Worm (Caenorhabditis elegans): ENCODE results near the gene sqv-4.

Gene sqv-4

ce11 chrV:10687601-10688000 is 26.3 kb upstream of the sqv-4 start, which contains the start of gene F29F11.20:
Gene F29F11.20, plus strand, starts transcription at chrV:10687901.
- TF ChIP-seq unc-42 (tag; optimal IDR thresholded peaks at IDR 0.05) = no peak
- TF ChIP-seq ref-2 (tag; optimal IDR thresholded peaks at IDR 0.05) = no peak
- TF ChIP-seq ceh-6 (GFP tag; optimal IDR thresholded peaks at IDR 0.05) = no peak
- no peak for TF ChIP-seq hlh-6 (tag; optimal IDR thresholded peaks at IDR 0.05)
- no peak for TF ChIP-seq F13H6.1 (tag; optimal IDR thresholded peaks at IDR 0.05)

DNA sequence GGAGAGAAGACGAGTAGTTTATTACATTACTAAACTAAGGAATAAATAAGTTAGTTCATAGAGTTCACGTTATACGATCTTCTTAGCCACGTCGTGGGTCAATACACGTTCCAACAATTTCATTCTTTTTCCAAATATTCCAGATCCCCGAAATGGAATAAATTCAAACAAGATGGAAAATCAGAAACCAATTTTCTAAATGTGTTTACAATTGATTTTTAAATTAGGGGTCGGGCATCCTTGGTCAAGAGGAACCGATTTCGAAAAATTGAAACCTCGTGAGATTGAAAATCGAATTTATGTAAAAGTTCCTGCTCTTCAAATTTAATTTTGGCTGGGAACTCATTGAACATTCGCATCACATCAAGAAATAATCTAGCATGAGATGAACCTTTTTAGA is 23.5 kb upstream of the sqv-4 start:
- no peak for TF ChIP-seq T23F11.4 (GFP tag; optimal IDR thresholded peaks at IDR 0.05)
- no peak for TF ChIP-seq K09A11.1 (tag; optimal IDR thresholded peaks at IDR 0.05; ENCODE audit: insufficient read depth)
- TF ChIP-seq gmeb-2 (tag; optimal IDR thresholded peaks at IDR 0.05) = no peak
- no peak for TF ChIP-seq sox-2 (GFP tag; IDR thresholded peaks at IDR 0.05)
- TF ChIP-seq ceh-19 (GFP tag; optimal IDR thresholded peaks at IDR 0.05) = no peak
- TF ChIP-seq hlh-8 (tag; optimal IDR thresholded peaks at IDR 0.05) = no peak
- TF ChIP-seq C08G9.2 (tag; optimal IDR thresholded peaks at IDR 0.05) = no peak
- TF ChIP-seq sdc-2 (tag; optimal IDR thresholded peaks at IDR 0.05) = no peak
- TF ChIP-seq pat-9 (tag; optimal IDR thresholded peaks at IDR 0.05) = no peak
- no peak for TF ChIP-seq K02D7.2 (tag; optimal IDR thresholded peaks at IDR 0.05)
- TF ChIP-seq Y22D7AL.16 (tag; optimal IDR thresholded peaks at IDR 0.05) = no peak
- no peak for TF ChIP-seq nhr-11 (tag; optimal IDR thresholded peaks at IDR 0.05)
- TF ChIP-seq ceh-18 (tag; optimal IDR thresholded peaks at IDR 0.05) = no peak
- no peak for TF ChIP-seq lin-11 (tag; optimal IDR thresholded peaks at IDR 0.05)
- no peak for TF ChIP-seq elt-2 (tag; optimal IDR thresholded peaks at IDR 0.05)
- no peak for TF ChIP-seq syd-9 (tag; optimal IDR thresholded peaks at IDR 0.05)

- TF ChIP-seq K02D7.2 (tag; optimal IDR thresholded peaks at IDR 0.05) = no peak
- TF ChIP-seq tbx-7 (tag; optimal IDR thresholded peaks at IDR 0.05) = no peak
- no peak for TF ChIP-seq ceh-2 (tag; optimal IDR thresholded peaks at IDR 0.05)
- no peak for TF ChIP-seq ceh-14 (tag; optimal IDR thresholded peaks at IDR 0.05)
- TF ChIP-seq hlh-30 (tag; optimal IDR thresholded peaks at IDR 0.05; ENCODE audit: insufficient read depth) = no peak
- TF ChIP-seq npax-4 (tag; optimal IDR thresholded peaks at IDR 0.05) = no peak
- TF ChIP-seq ceh-22 (tag; optimal IDR thresholded peaks at IDR 0.05) = no peak
- no peak for TF ChIP-seq ref-2 (tag; optimal IDR thresholded peaks at IDR 0.05)
- TF ChIP-seq odd-2 (tag; optimal IDR thresholded peaks at IDR 0.05) = no peak
- TF ChIP-seq unc-55 (GFP tag; optimal IDR thresholded peaks at IDR 0.05) = no peak
- no peak for TF ChIP-seq ceh-31 (tag; optimal IDR thresholded peaks at IDR 0.05)
- TF ChIP-seq unc-86 (tag; optimal IDR thresholded peaks at IDR 0.05) = no peak
- no peak for TF ChIP-seq F13H6.1 (tag; optimal IDR thresholded peaks at IDR 0.05)
- no peak for TF ChIP-seq ceh-6 (GFP tag; optimal IDR thresholded peaks at IDR 0.05)
- TF ChIP-seq sox-4 (tag; optimal IDR thresholded peaks at IDR 0.05) = no peak
- no peak for TF ChIP-seq nhr-11 (tag; optimal IDR thresholded peaks at IDR 0.05)
Observed at ce11 chrV:10683458-10683857, 22.2 kb upstream of the sqv-4 start.

- no peak for TF ChIP-seq C08G9.2 (tag; optimal IDR thresholded peaks at IDR 0.05)
- no peak for TF ChIP-seq pax-1 (tag; optimal IDR thresholded peaks at IDR 0.05)
Observed at ce11 chrV:10682122-10682521, 20.9 kb upstream of the sqv-4 start, which contains the start of gene gsp-1. Gene gsp-1, plus strand, starts transcription at chrV:10682422.

DNA sequence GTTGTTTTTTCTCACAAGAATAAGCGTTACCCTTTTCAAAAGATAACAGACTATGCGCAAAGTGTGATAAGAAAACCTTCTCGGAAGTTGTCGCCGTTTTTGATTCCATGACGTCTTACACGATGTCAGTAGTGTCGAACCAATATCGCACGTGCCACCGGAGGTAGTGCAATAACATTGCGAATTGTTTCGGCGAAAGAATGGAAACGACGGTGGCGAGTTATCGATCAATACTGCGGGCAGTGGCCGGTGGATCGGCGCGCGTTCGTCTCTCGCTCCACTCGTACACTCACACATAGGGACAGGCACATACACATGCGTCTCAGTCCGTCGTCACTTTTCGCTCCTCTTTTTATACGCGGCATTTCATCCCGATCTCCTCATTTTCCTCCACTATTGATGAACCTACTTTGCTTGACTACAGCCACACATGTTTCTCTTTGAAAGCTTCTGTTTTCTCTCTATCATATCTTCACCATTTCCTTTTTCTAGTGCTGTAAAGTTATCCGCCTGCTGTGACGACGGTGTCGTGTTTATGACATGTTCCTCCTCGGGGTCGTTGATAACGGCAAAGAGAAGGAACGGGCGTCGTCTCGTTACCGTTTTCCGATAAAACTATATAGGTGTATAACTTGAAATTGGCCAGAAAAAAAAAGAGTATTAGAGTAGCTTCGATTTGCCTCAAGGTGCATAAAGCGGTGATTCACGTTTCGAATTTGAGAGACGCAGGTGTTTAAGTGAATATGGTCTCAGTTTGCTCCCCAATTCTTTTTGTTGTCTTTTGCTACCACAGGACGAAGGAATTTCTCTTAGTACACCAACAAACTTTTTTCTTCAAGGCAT is 20.1 kb upstream of the sqv-4 start:
- TF ChIP-seq hlh-13 (GFP tag; optimal IDR thresholded peaks at IDR 0.05) (no peak), madf-2 (tag; optimal IDR thresholded peaks at IDR 0.05) (no peak), fkh-6 (tag; optimal IDR thresholded peaks at IDR 0.05) (no peak), che-1 (tag; optimal IDR thresholded peaks at IDR 0.05) (no peak), nfya-1 (tag; optimal IDR thresholded peaks at IDR 0.05) (no peak), C08G9.2 (tag; optimal IDR thresholded peaks at IDR 0.05) (no peak), unc-86 (tag; optimal IDR thresholded peaks at IDR 0.05) (no peak), T23F11.4 (GFP tag; optimal IDR thresholded peaks at IDR 0.05) (no peak), lim-6 (tag; optimal IDR thresholded peaks at IDR 0.05) (no peak), sox-2 (GFP tag; IDR thresholded peaks at IDR 0.05) (no peak), odd-2 (tag; optimal IDR thresholded peaks at IDR 0.05) (no peak), unc-55 (GFP tag; optimal IDR thresholded peaks at IDR 0.05) (no peak), ceh-34 (tag; optimal IDR thresholded peaks at IDR 0.05) (no peak), npax-4 (tag; optimal IDR thresholded peaks at IDR 0.05) (no peak), rnt-1 (tag; optimal IDR thresholded peaks at IDR 0.05) (peak; percentile 48), hlh-6 (tag; optimal IDR thresholded peaks at IDR 0.05) (peak; percentile 47), K09A11.1 (tag; optimal IDR thresholded peaks at IDR 0.05; ENCODE audit: insufficient read depth) (no peak), pat-9 (tag; optimal IDR thresholded peaks at IDR 0.05) (peak; percentile 11), elt-2 (tag; optimal IDR thresholded peaks at IDR 0.05) (peak; percentile 2), gmeb-2 (tag; optimal IDR thresholded peaks at IDR 0.05) (no peak)
